Worm (Caenorhabditis elegans) whole organism, L3 larva: Measurements from ENCODE around the gene citk-2.

Experiments used
- lin-39 ChIP-seq: fragments of 150-350 bp; optimal IDR thresholded peaks from 2 replicates; lab custom pipeline; 2018; ENCODE audit warnings: missing biosample characterization, missing genetic modification reagents, missing genetic modification characterization
- mml-1 ChIP-seq: fragments of 150-350 bp; sonication (generic microtip); optimal IDR thresholded peaks from 3 replicates; lab custom pipeline; 2014; ENCODE audit warnings: missing biosample characterization, missing genetic modification characterization
- nfya-1 ChIP-seq: sonication (generic microtip); optimal IDR thresholded peaks from 2 replicates; lab custom pipeline; 2017; ENCODE audit warnings: missing genetic modification characterization, mild to moderate bottlenecking, missing compliant biosample characterization, antibody characterized with exemption, moderate library complexity; ENCODE audit not compliant: insufficient read depth
- nhr-12 ChIP-seq: fragments of 150-350 bp; optimal IDR thresholded peaks from 2 replicates; lab custom pipeline; 2014; ENCODE audit warnings: missing biosample characterization, missing genetic modification characterization
- nhr-67 ChIP-seq: fragments of 150-350 bp; optimal IDR thresholded peaks from 2 replicates; lab custom pipeline; 2014; ENCODE audit warnings: missing biosample characterization, missing genetic modification characterization
- pha-4 ChIP-seq: fragments of 150-350 bp; optimal IDR thresholded peaks from 2 replicates; lab custom pipeline; 2014; ENCODE audit warnings: missing biosample characterization, missing genetic modification reagents, missing genetic modification characterization
- skn-1 ChIP-seq: fragments of 150-350 bp; optimal IDR thresholded peaks from 2 replicates; lab custom pipeline; 2014; ENCODE audit warnings: missing biosample characterization, missing genetic modification characterization
- snpc-4 ChIP-seq: fragments of 150-350 bp; optimal IDR thresholded peaks from 2 replicates; lab custom pipeline; 2014; ENCODE audit warnings: missing biosample characterization, missing genetic modification characterization
- tbx-2 ChIP-seq: sonication (generic microtip); optimal IDR thresholded peaks from 2 replicates; lab custom pipeline; 2016; ENCODE audit warnings: mild to moderate bottlenecking, missing genetic modification characterization, missing compliant biosample characterization
- ztf-11 ChIP-seq: fragments of 150-350 bp; optimal IDR thresholded peaks from 2 replicates; lab custom pipeline; 2014; ENCODE audit warnings: missing biosample characterization, missing genetic modification characterization

DNA sequence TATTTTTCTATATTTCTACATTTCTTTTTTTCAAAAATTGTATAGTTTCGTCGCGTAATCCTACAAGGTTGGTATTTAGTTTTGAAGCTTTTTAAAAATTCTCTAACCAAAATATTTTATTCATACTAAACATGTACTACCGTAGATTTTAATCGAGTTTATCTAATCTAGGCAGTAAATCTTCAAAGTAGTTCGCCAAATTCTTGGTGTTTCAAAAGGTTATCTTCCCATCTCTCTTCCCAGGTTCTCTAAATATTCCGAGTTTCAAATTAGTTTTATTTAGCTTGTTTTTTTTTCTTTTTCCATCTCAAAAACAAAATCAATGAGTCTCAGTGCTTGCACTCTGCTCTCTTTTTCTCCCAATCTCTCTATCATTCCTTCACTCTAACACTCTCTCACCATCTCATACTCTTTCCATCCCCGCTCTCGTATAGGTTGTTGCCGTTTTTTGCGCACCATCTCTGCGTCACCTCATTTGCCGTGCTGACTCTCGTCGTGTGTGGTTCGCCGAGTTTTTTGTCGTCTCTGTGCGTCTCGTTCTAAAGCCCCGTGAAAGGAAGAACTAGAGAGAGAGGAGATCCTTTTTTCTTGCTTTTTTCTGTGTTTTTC lies 17.8 kb downstream of the citk-2 start:
- TF ChIP-seq lin-39 (tag; lab: Kevin White, UChicago) (peak; percentile 43), skn-1 (tag; lab: Kevin White, UChicago) (peak; percentile 38), mml-1 (tag; lab: Kevin White, UChicago) (no peak), ztf-11 (tag; lab: Kevin White, UChicago) (no peak), snpc-4 (tag; lab: Kevin White, UChicago) (peak; percentile 44), nfya-1 (peak; percentile 89), nhr-67 (tag; lab: Kevin White, UChicago) (no peak), pha-4 (tag; lab: Kevin White, UChicago) (peak; percentile 43), tbx-2 (tag; lab: Kevin White, UChicago) (no peak), nhr-12 (tag; lab: Kevin White, UChicago) (no peak)
